Worm (Caenorhabditis elegans) whole organism, young adult: ENCODE results near the gene F23F12.13.

ENCODE experiments used
- B0019.2 ChIP-seq: fragments of 200-800 bp; sonication (Bioruptor generic); conservative IDR thresholded peaks from 2 replicates; pipeline ENCODE4 v1.3.6; 2022; ENCODE audit warnings: missing genetic modification reagents, missing genetic modification characterization, missing compliant biosample characterization
- F23B12.7 ChIP-seq: sonication (generic microtip); optimal IDR thresholded peaks from 2 replicates; lab custom pipeline; 2017; ENCODE audit warnings: missing genetic modification characterization, mild to moderate bottlenecking, missing compliant biosample characterization, antibody characterized with exemption, moderate library complexity; ENCODE audit not compliant: insufficient read depth
- F33H1.4 ChIP-seq: fragments of 200-800 bp; sonication (Bioruptor generic); IDR thresholded peaks from 2 replicates; pipeline ENCODE4 v1.3.6; 2022; ENCODE audit warnings: missing genetic modification reagents, missing genetic modification characterization, missing compliant biosample characterization
- F39B2.1 ChIP-seq: fragments of 200-800 bp; sonication (Bioruptor generic); IDR thresholded peaks from 2 replicates; pipeline ENCODE4 v1.3.6; 2022; ENCODE audit warnings: missing genetic modification reagents, missing genetic modification characterization, missing compliant biosample characterization
- F49E8.2 ChIP-seq: sonication (generic microtip); optimal IDR thresholded peaks from 3 replicates; lab custom pipeline; 2017; ENCODE audit warnings: missing genetic modification characterization, mild to moderate bottlenecking, missing compliant biosample characterization, antibody characterized with exemption, moderate library complexity; ENCODE audit not compliant: insufficient read depth
- Y53G8AR.9 ChIP-seq: fragments of 200-800 bp; sonication (Bioruptor generic); conservative IDR thresholded peaks from 2 replicates; pipeline ENCODE4 v1.3.6; 2022; ENCODE audit warnings: missing genetic modification reagents, missing genetic modification characterization, missing compliant biosample characterization
- Y67H2A.10 ChIP-seq: fragments of 200-800 bp; sonication (Bioruptor generic); conservative IDR thresholded peaks from 2 replicates; pipeline ENCODE4 v1.3.6; 2022; ENCODE audit warnings: missing genetic modification reagents, missing genetic modification characterization, missing compliant biosample characterization
- Y95B8A.8 ChIP-seq: fragments of 200-800 bp; sonication (Bioruptor generic); IDR thresholded peaks from 2 replicates; pipeline ENCODE4 v1.3.6; 2022; ENCODE audit warnings: missing genetic modification reagents, missing genetic modification characterization, missing compliant biosample characterization
- akir-1 ChIP-seq: fragments of 200-800 bp; sonication (Bioruptor generic); optimal IDR thresholded peaks from 2 replicates; lab custom pipeline; 2018; ENCODE audit warnings: mild to moderate bottlenecking, missing genetic modification characterization, moderate library complexity, missing compliant biosample characterization
- ama-1 ChIP-seq, 3 experiments: fragments of 150-350 bp in 1 of 3; sonication (generic microtip) in 2 of 3; optimal IDR thresholded peaks; 2 replicates each; lab custom pipeline; 2014 to 2018; ENCODE audit warnings: missing biosample characterization in 2 of 3, missing genetic modification characterization in 2 of 3, missing genetic modification reagents in 2 of 3
- aptf-2 ChIP-seq: fragments of 200-800 bp; sonication (Bioruptor generic); conservative IDR thresholded peaks from 2 replicates; pipeline ENCODE4 v1.3.6; 2022; ENCODE audit warnings: missing genetic modification reagents, missing genetic modification characterization, missing compliant biosample characterization
- bed-2 ChIP-seq: fragments of 200-800 bp; sonication (Bioruptor generic); IDR thresholded peaks from 2 replicates; pipeline ENCODE4 v1.3.6; 2022; ENCODE audit warnings: missing genetic modification reagents, missing genetic modification characterization, missing compliant biosample characterization
- cebp-1 ChIP-seq, 2 experiments: fragments of 200-800 bp in 1 of 2; sonication (Bioruptor generic) in 1 of 2; sonication (generic microtip) in 1 of 2; IDR thresholded peaks in 1 of 2; optimal IDR thresholded peaks in 1 of 2; 2 replicates each; pipeline versions ENCODE4 v1.3.6 to Lab custom; 2017 to 2022; ENCODE audit warnings: missing compliant biosample characterization in 2 of 2, missing genetic modification characterization in 2 of 2, mild to moderate bottlenecking in 1 of 2, missing genetic modification reagents in 1 of 2, moderate library complexity in 1 of 2
- chd-7 ChIP-seq: sonication (generic microtip); optimal IDR thresholded peaks from 2 replicates; lab custom pipeline; 2016; ENCODE audit warnings: mild to moderate bottlenecking, missing genetic modification characterization, moderate library complexity, missing compliant biosample characterization
- dox-1 ChIP-seq: fragments of 200-800 bp; sonication (Bioruptor generic); IDR thresholded peaks from 2 replicates; pipeline ENCODE4 v1.3.6; 2022; ENCODE audit warnings: missing genetic modification reagents, missing genetic modification characterization, missing compliant biosample characterization
- efl-1 ChIP-seq: fragments of 150-350 bp; optimal IDR thresholded peaks from 2 replicates; lab custom pipeline; 2014; ENCODE audit warnings: missing biosample characterization, missing genetic modification reagents, missing genetic modification characterization
- egl-44 ChIP-seq: fragments of 200-800 bp; sonication (Bioruptor generic); IDR thresholded peaks from 2 replicates; pipeline ENCODE4 v1.3.6; 2022; ENCODE audit warnings: missing genetic modification reagents, missing genetic modification characterization, missing compliant biosample characterization
- hlh-26 ChIP-seq: fragments of 200-800 bp; sonication (Bioruptor generic); conservative IDR thresholded peaks from 2 replicates; pipeline ENCODE4 v1.3.6; 2022; ENCODE audit warnings: missing genetic modification reagents, missing genetic modification characterization, missing compliant biosample characterization
- hmg-20 ChIP-seq: fragments of 200-800 bp; sonication (Bioruptor generic); IDR thresholded peaks from 2 replicates; pipeline ENCODE4 v1.3.6; 2022; ENCODE audit warnings: missing genetic modification reagents, missing genetic modification characterization, missing compliant biosample characterization
- hrde-1 ChIP-seq: sonication (generic microtip); optimal IDR thresholded peaks from 2 replicates; lab custom pipeline; 2016; ENCODE audit warnings: missing genetic modification characterization, mild to moderate bottlenecking, missing compliant biosample characterization, moderate library complexity, missing genotype, missing genetic modification reagents, borderline replicate concordance
- let-526 ChIP-seq: fragments of 200-800 bp; sonication (Bioruptor generic); IDR thresholded peaks from 2 replicates; pipeline ENCODE4 v1.3.6; 2022; ENCODE audit warnings: missing genetic modification reagents, missing genetic modification characterization, missing compliant biosample characterization
- lin-54 ChIP-seq: fragments of 200-800 bp; sonication (Bioruptor generic); optimal IDR thresholded peaks from 2 replicates; lab custom pipeline; 2018; ENCODE audit warnings: mild to moderate bottlenecking, missing genetic modification characterization, missing compliant biosample characterization
- lir-1 ChIP-seq: fragments of 200-800 bp; sonication (Bioruptor generic); conservative IDR thresholded peaks from 2 replicates; pipeline ENCODE4 v1.3.6; 2022; ENCODE audit warnings: missing genetic modification reagents, missing genetic modification characterization, missing compliant biosample characterization
- lsy-27 ChIP-seq: sonication (generic microtip); optimal IDR thresholded peaks from 2 replicates; lab custom pipeline; 2017; ENCODE audit warnings: missing genetic modification characterization, mild to moderate bottlenecking, missing compliant biosample characterization, antibody characterized with exemption, missing genotype, borderline replicate concordance; ENCODE audit not compliant: insufficient read depth
- madf-10 ChIP-seq: sonication (generic microtip); optimal IDR thresholded peaks from 2 replicates; lab custom pipeline; 2016; ENCODE audit warnings: mild to moderate bottlenecking, missing genetic modification characterization, missing compliant biosample characterization
- mcd-1 ChIP-seq: fragments of 200-800 bp; sonication (Bioruptor generic); IDR thresholded peaks from 2 replicates; pipeline ENCODE4 v1.3.6; 2022; ENCODE audit warnings: missing genetic modification reagents, missing genetic modification characterization, missing compliant biosample characterization
- mxl-1 ChIP-seq: sonication (generic microtip); optimal IDR thresholded peaks from 2 replicates; lab custom pipeline; 2016; ENCODE audit warnings: missing genetic modification characterization, missing compliant biosample characterization
- nfya-2 ChIP-seq: fragments of 200-800 bp; sonication (Bioruptor generic); IDR thresholded peaks from 2 replicates; pipeline ENCODE4 v1.3.6; 2022; ENCODE audit warnings: missing genetic modification reagents, missing genetic modification characterization, missing compliant biosample characterization
- nfyb-1 ChIP-seq: fragments of 200-800 bp; sonication (Bioruptor generic); IDR thresholded peaks from 2 replicates; pipeline ENCODE4 v1.3.6; 2022; ENCODE audit warnings: missing genetic modification reagents, missing genetic modification characterization, missing compliant biosample characterization
- nhr-27 ChIP-seq: fragments of 200-800 bp; sonication (Bioruptor generic); optimal IDR thresholded peaks from 2 replicates; lab custom pipeline; 2018; ENCODE audit warnings: mild to moderate bottlenecking, missing genetic modification characterization, moderate library complexity, missing compliant biosample characterization
- nhr-80 ChIP-seq: sonication (generic microtip); optimal IDR thresholded peaks from 2 replicates; lab custom pipeline; 2016; ENCODE audit warnings: missing genetic modification characterization, missing compliant biosample characterization
- pbrm-1 ChIP-seq: fragments of 200-800 bp; sonication (Bioruptor generic); IDR thresholded peaks from 2 replicates; pipeline ENCODE4 v1.3.6; 2022; ENCODE audit warnings: missing genetic modification reagents, missing genetic modification characterization, missing compliant biosample characterization
- rec-8 ChIP-seq, 2 experiments: sonication (generic microtip); optimal IDR thresholded peaks; 2 replicates each; lab custom pipeline; 2016; ENCODE audit warnings: mild to moderate bottlenecking in 2 of 2, missing genetic modification characterization in 2 of 2, missing genetic modification reagents in 2 of 2, missing genotype in 2 of 2, missing biosample characterization in 1 of 2, missing compliant biosample characterization in 1 of 2, moderate library complexity in 1 of 2
- sdz-38 ChIP-seq: sonication (generic microtip); optimal IDR thresholded peaks from 2 replicates; lab custom pipeline; 2016; ENCODE audit warnings: missing genotype, missing genetic modification characterization, missing compliant biosample characterization
- snpc-4 ChIP-seq, 5 experiments: fragments of 150-350 bp in 1 of 5; sonication (generic microtip) in 4 of 5; optimal IDR thresholded peaks; 2 replicates each; lab custom pipeline; 2014 to 2018; ENCODE audit warnings: missing genetic modification characterization in 5 of 5, missing biosample characterization in 3 of 5, antibody characterized with exemption in 2 of 5, mild to moderate bottlenecking in 2 of 5, missing compliant biosample characterization in 2 of 5, missing genotype in 2 of 5, moderate library complexity in 2 of 5, missing genetic modification reagents in 1 of 5
- somi-1 ChIP-seq: fragments of 200-800 bp; sonication (Bioruptor generic); optimal IDR thresholded peaks from 2 replicates; lab custom pipeline; 2018; ENCODE audit warnings: mild to moderate bottlenecking, missing genetic modification characterization, missing compliant biosample characterization
- tbp1 ChIP-seq: fragments of 200-800 bp; sonication (Bioruptor generic); optimal IDR thresholded peaks from 2 replicates; lab custom pipeline; 2018; ENCODE audit warnings: mild to moderate bottlenecking, missing genetic modification characterization, missing compliant biosample characterization
- ztf-28 ChIP-seq: fragments of 200-800 bp; sonication (Bioruptor generic); IDR thresholded peaks from 2 replicates; pipeline ENCODE4 v1.3.6; 2022; ENCODE audit warnings: missing genetic modification reagents, missing genetic modification characterization, missing compliant biosample characterization

The F23F12.13 gene

DNA sequence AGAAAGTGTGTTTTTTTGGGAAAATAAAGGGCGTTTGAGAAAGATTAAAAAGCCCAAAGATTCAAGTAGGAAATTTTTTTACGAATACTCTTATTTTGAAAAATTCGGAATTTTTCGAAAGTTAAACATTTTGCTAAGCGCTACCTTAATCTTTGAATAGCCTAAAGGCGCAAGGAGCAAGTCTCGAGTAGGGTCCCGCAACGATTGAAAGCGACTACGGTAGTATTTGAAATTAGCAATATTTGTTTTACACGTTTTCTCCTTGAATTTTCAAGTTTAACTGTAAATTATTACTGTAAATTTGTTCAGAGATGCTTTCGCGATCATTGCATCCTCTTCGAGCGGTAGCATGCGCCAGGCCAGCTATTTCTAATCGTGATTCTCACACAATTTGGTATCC lies 30.6 kb upstream of the F23F12.13 start, which contains the start of gene nduf-2.2 (continued):
- TF ChIP-seq hrde-1 (tag; lab: Kevin White, UChicago) (no peak), ztf-28 (no peak), nfyb-1 (GFP tag; lab: Robert Waterston, UW) (no peak), chd-7 (tag; lab: Kevin White, UChicago) (no peak), cebp-1 (GFP tag; IDR thresholded peaks at IDR 0.05; lab: Robert Waterston, UW) (no peak), cebp-1 (tag; optimal IDR thresholded peaks at IDR 0.05; lab: Kevin White, UChicago) (no peak), mxl-1 (tag; lab: Kevin White, UChicago) (no peak)

- no peak for TF ChIP-seq Y53G8AR.9 (GFP tag; lab: Robert Waterston, UW)
- TF ChIP-seq somi-1 (GFP tag; lab: Kevin White, UChicago): no peak
- no peak for TF ChIP-seq madf-10 (tag; lab: Kevin White, UChicago)
- no peak for TF ChIP-seq mcd-1 (GFP tag; lab: Robert Waterston, UW)
- no peak for TF ChIP-seq rec-8 (tag; optimal IDR thresholded peaks at IDR 0.05; lab: Kevin White, UChicago)
- TF ChIP-seq nhr-27 (tag; lab: Kevin White, UChicago): no peak
- TF ChIP-seq let-526 (GFP tag; lab: Robert Waterston, UW): no peak
- TF ChIP-seq dox-1: no peak
- TF ChIP-seq nhr-80: no peak
- TF ChIP-seq B0019.2 (GFP tag; lab: Robert Waterston, UW): no peak
- TF ChIP-seq, all 124 proteins: peak for 0
Observed at ce11 chrIII:6467005-6467404, 28.5 kb upstream of the F23F12.13 start, which contains the start of gene T26A5.2. TSS of gene T26A5.2 (plus strand) at chrIII:6467305.

DNA sequence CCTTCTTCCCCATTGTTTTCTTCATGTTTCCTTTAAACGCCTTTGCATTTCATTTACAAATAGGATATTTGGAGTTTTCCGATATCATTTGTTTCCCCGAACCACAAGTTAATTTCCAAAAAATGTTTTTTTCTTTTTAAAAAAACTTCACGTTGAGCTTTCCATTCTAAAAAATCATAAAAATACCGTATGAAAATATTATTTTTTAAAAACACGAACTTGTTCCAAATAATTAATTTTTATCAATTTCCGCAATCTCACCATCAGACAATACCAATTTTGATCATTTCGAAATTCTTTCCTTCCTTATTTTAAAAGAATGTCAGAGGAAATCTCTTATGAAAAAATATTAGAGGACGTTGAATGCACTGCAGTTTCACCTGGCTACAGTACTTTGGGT lies 24.0 kb upstream of the F23F12.13 start, which contains the start of gene wht-6:
TSS of gene wht-6 (plus strand) at position 301 of the 400 bp plus-strand sequence.
- TF ChIP-seq hrde-1 (tag; lab: Kevin White, UChicago) (peak; percentile 27), Y53G8AR.9 (GFP tag; lab: Robert Waterston, UW) (no peak)

- TF ChIP-seq tbp1 (no peak), bed-2 (GFP tag; lab: Robert Waterston, UW) (no peak), hmg-20 (no peak), ama-1 (optimal IDR thresholded peaks at IDR 0.05; lab: Kevin White, UChicago) (no peak), ama-1 (GFP tag; optimal IDR thresholded peaks at IDR 0.05; lab: Kevin White, UChicago) (no peak), akir-1 (GFP tag; lab: Kevin White, UChicago) (no peak), F49E8.2 (no peak), lin-54 (GFP tag; lab: Kevin White, UChicago) (no peak), nfyb-1 (GFP tag; lab: Robert Waterston, UW) (no peak), F23B12.7 (tag; lab: Kevin White, UChicago) (no peak), lir-1 (GFP tag; lab: Robert Waterston, UW) (no peak), chd-7 (tag; lab: Kevin White, UChicago) (no peak), let-526 (GFP tag; lab: Robert Waterston, UW) (no peak), snpc-4 (GFP tag; optimal IDR thresholded peaks at IDR 0.05; lab: Kevin White, UChicago) (no peak), snpc-4 (tag; optimal IDR thresholded peaks at IDR 0.05; lab: Kevin White, UChicago) (no peak)
Observed at ce11 chrIII:6476380-6476779, 19.1 kb upstream of the F23F12.13 start.

DNA sequence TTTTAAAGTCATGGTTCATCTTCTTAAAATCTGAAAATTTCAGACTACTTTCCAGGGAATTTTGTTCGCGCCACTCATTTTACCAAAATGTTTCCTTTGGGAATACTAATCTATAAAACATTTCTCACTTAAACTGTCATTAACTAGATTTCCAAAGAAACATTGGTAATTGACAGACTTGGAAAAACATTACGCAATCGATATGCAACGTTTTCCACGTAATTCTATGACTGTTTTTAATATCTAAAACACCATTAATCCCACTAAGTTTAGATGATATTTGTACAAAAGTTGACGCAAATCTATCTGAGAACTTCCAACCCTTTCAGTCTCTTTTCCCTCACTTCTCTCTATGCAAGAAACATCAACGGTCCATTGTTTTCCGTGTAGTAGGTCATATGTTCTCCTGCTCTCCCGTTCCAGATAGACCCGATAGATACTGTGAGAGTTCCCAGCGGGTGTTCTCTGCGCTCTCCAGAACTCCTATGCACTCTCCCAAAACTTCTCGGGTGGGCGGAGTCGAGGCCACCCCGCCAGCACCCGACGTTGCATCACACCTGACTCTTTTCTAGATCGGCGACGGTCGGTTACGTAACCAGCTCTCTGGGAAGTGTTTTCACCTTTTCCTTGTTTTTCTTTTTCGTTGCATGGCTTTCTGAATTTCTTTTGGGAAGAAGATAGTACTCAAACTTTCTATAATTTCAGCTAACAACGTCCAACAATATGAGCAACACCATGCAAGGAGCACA lies 17.0 kb upstream of the F23F12.13 start, which contains the start of gene zip-8:
TSS of gene zip-8 (plus strand) at position 700 of the 749 bp plus-strand sequence.
- TF ChIP-seq lsy-27 (tag; lab: Kevin White, UChicago) (no peak), nfya-2 (GFP tag; lab: Robert Waterston, UW) (no peak), efl-1 (GFP tag; lab: Kevin White, UChicago) (no peak), pbrm-1 (GFP tag; lab: Robert Waterston, UW) (no peak), F39B2.1 (GFP tag; lab: Robert Waterston, UW) (no peak), Y95B8A.8 (GFP tag; lab: Robert Waterston, UW) (no peak), Y67H2A.10 (no peak), F33H1.4 (GFP tag; lab: Robert Waterston, UW) (no peak), egl-44 (GFP tag; lab: Robert Waterston, UW) (no peak), hlh-26 (no peak), aptf-2 (GFP tag; lab: Robert Waterston, UW) (no peak), sdz-38 (no peak)
